Worm (Caenorhabditis elegans): ENCODE data around the gene unc-77.

DNA sequence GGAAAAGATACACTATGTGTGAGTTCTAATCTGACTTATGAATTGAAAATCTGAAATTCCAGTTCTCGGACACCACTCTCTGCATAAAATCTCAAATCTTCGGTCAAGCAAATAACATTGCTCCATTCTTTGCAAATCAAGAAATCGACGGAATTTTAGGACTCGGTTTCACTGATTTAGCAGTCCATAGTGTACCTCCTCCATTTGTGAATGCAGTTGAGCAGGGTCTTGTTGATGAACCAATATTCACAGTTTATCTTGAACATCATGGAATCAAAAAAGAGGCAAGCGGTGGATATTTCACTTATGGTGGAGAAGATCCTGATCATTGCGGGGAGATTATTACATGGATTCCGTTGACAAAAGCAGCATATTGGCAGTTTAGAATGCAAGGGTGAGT is 3.5 kb upstream of the unc-77 start:
- TF ChIP-seq fos-1 (tag; optimal IDR thresholded peaks at IDR 0.05): no peak
- no peak for TF ChIP-seq skn-1 (tag; optimal IDR thresholded peaks at IDR 0.05)
- no peak for TF ChIP-seq sma-9 (GFP tag; optimal IDR thresholded peaks at IDR 0.05)
- no peak for TF ChIP-seq sma-9 (tag; optimal IDR thresholded peaks at IDR 0.05)
- TF ChIP-seq snpc-4 (tag; optimal IDR thresholded peaks at IDR 0.05): no peak
- TF ChIP-seq unc-39 (tag; optimal IDR thresholded peaks at IDR 0.05): no peak
- TF ChIP-seq R02D3.7 (tag; optimal IDR thresholded peaks at IDR 0.05): no peak
- no peak for TF ChIP-seq blmp-1 (tag; optimal IDR thresholded peaks at IDR 0.05; ENCODE audit: insufficient read depth)
- TF ChIP-seq egl-27 (tag; optimal IDR thresholded peaks at IDR 0.05): no peak
- no peak for TF ChIP-seq dmd-4 (tag; optimal IDR thresholded peaks at IDR 0.05)
- no peak for TF ChIP-seq unc-55 (GFP tag; optimal IDR thresholded peaks at IDR 0.05)
- no peak for TF ChIP-seq ztf-4 (tag; optimal IDR thresholded peaks at IDR 0.05)
- TF ChIP-seq nhr-11 (tag; optimal IDR thresholded peaks at IDR 0.05): no peak
- TF ChIP-seq sma-3 (GFP tag; optimal IDR thresholded peaks at IDR 0.05): no peak
- TF ChIP-seq zag-1 (tag; optimal IDR thresholded peaks at IDR 0.05): no peak

Data from whole organism, L2 larva.